Fruit fly (Drosophila melanogaster) Kc167 (cell line): Measurements from ENCODE around the gene CG13385.

Experiments used
- Sin3A ChIP-seq: fragments of >200 bp; optimal IDR thresholded peaks from 2 replicates; lab custom pipeline; 2018; ENCODE audit warnings: missing external identifiers
- h ChIP-seq: fragments of >200 bp; optimal IDR thresholded peaks from 3 replicates; lab custom pipeline; 2018; ENCODE audit warnings: missing external identifiers
- insv ChIP-seq: fragments of >200 bp; optimal IDR thresholded peaks from 3 replicates; lab custom pipeline; 2018; ENCODE audit warnings: missing external identifiers
- psq ChIP-seq: fragments of >200 bp; optimal IDR thresholded peaks from 2 replicates; lab custom pipeline; 2017; ENCODE audit warnings: missing external identifiers
- ttk ChIP-seq: sonication (Bioruptor generic); optimal IDR thresholded peaks from 2 replicates; lab custom pipeline; 2017; ENCODE audit warnings: missing external identifiers

DNA sequence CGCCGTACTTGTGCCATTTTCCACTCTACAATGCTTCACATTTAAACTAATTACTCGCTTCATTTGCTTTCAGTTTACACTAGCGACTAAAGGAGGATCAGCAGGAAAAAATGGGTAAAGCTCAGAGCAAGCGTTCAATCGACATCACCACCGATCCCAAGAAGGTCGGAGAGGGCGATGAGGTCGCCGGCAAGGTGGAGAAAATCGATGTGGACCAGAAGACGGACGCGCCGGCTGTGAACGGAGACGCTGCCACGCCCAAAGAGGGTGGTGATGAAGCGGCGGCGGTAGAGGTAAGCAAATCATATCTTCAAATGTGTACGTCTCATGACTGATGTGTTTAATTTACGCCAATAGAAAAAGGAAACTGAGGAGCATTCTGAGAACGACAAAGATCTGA, 30.4 kb downstream of the CG13385 start:
- TF ChIP-seq h (no peak), Sin3A (no peak), insv (no peak), psq (lab: Kevin White, UChicago) (no peak), ttk (lab: Kevin White, UChicago) (no peak)
